Fruit fly (Drosophila melanogaster) whole organism, embryonic: ENCODE measurements around the gene CG6041.
A peak's percentile ranks its signal among the peaks of the same experiment; 100 is the strongest.

ENCODE experiments used
- Ada2b ChIP-seq: fragments of 200-800 bp; sonication (Bioruptor generic); IDR thresholded peaks from 2 replicates; pipeline ENCODE4 v1.3.6; 2022; ENCODE audit warnings: missing biosample characterization, missing genetic modification characterization
- Awh ChIP-seq: fragments of 200-800 bp; sonication (Bioruptor generic); IDR thresholded peaks from 2 replicates; pipeline ENCODE4, ENCODE4 v1.3.6; 2022; ENCODE audit warnings: missing biosample characterization, missing genetic modification characterization
- BEAF-32 ChIP-seq: fragments of 200-800 bp; sonication (Bioruptor generic); optimal IDR thresholded peaks from 3 replicates; lab custom pipeline; 2017; ENCODE audit warnings: missing biosample characterization, missing genetic modification characterization, mild to moderate bottlenecking, moderate library complexity, missing genetic modification reagents
- CG10979 ChIP-seq: fragments of 200-800 bp; sonication (Bioruptor generic); optimal IDR thresholded peaks from 2 replicates; lab custom pipeline; 2018; ENCODE audit warnings: missing biosample characterization, mild to moderate bottlenecking, missing genetic modification characterization, moderate library complexity
- CG11093 ChIP-seq: fragments of 200-800 bp; sonication (Bioruptor generic); IDR thresholded peaks from 3 replicates; pipeline ENCODE4 v1.3.6; 2022; ENCODE audit warnings: missing biosample characterization, missing genetic modification characterization
- CG12104 ChIP-seq: fragments of 200-800 bp; sonication (Bioruptor generic); optimal IDR thresholded peaks from 3 replicates; lab custom pipeline; 2016; ENCODE audit warnings: missing biosample characterization, missing genetic modification characterization
- CG12942 ChIP-seq: fragments of 200-800 bp; sonication (Bioruptor generic); optimal IDR thresholded peaks from 3 replicates; lab custom pipeline; 2016; ENCODE audit warnings: missing biosample characterization, missing genetic modification characterization
- CG14014 ChIP-seq: fragments of 200-800 bp; sonication (Bioruptor generic); IDR thresholded peaks from 2 replicates; pipeline ENCODE4 v1.3.6; 2022; ENCODE audit warnings: missing biosample characterization, missing genetic modification characterization
- CG1529 ChIP-seq: fragments of 200-800 bp; sonication (Bioruptor generic); optimal IDR thresholded peaks from 3 replicates; lab custom pipeline; 2018; ENCODE audit warnings: missing biosample characterization, missing genetic modification characterization
- CG15601 ChIP-seq: fragments of 200-800 bp; sonication (Bioruptor generic); optimal IDR thresholded peaks from 3 replicates; lab custom pipeline; 2019; ENCODE audit warnings: missing biosample characterization, mild to moderate bottlenecking, missing genetic modification characterization, moderate library complexity
- CG1602 ChIP-seq: fragments of 200-800 bp; sonication (Bioruptor generic); optimal IDR thresholded peaks from 3 replicates; lab custom pipeline; 2016; ENCODE audit warnings: missing biosample characterization, missing genetic modification characterization
- CG1792 ChIP-seq: fragments of 200-800 bp; sonication (Bioruptor generic); optimal IDR thresholded peaks from 2 replicates; lab custom pipeline; 2016; ENCODE audit warnings: missing biosample characterization, missing genetic modification characterization
- CG18262 ChIP-seq: fragments of 200-800 bp; optimal IDR thresholded peaks from 3 replicates; lab custom pipeline; 2019; ENCODE audit warnings: missing biosample characterization, mild to moderate bottlenecking, missing genetic modification characterization, moderate library complexity
- CG2678 ChIP-seq: fragments of 200-800 bp; sonication (Bioruptor generic); optimal IDR thresholded peaks from 3 replicates; lab custom pipeline; 2019; ENCODE audit warnings: missing biosample characterization, mild to moderate bottlenecking, missing genetic modification characterization, moderate library complexity
- CG33213 ChIP-seq: fragments of 200-800 bp; sonication (Bioruptor generic); optimal IDR thresholded peaks from 3 replicates; lab custom pipeline; 2016; ENCODE audit warnings: missing biosample characterization, missing genetic modification characterization
- CG3726 ChIP-seq: fragments of 200-800 bp; sonication (Bioruptor generic); IDR thresholded peaks from 3 replicates; pipeline ENCODE4, ENCODE4 v1.3.6; 2022; ENCODE audit warnings: missing biosample characterization, missing genetic modification characterization
- CG6854 ChIP-seq: fragments of 200-800 bp; sonication (Bioruptor generic); optimal IDR thresholded peaks from 3 replicates; lab custom pipeline; 2017; ENCODE audit warnings: missing biosample characterization, mild to moderate bottlenecking, missing genetic modification characterization
- CG7839 ChIP-seq: fragments of 200-800 bp; sonication (Bioruptor generic); optimal IDR thresholded peaks from 3 replicates; lab custom pipeline; 2018; ENCODE audit warnings: missing biosample characterization, mild to moderate bottlenecking, missing genetic modification characterization, moderate library complexity
- CG8281 ChIP-seq: fragments of 200-800 bp; sonication (Bioruptor generic); optimal IDR thresholded peaks from 2 replicates; lab custom pipeline; 2018; ENCODE audit warnings: missing biosample characterization, mild to moderate bottlenecking, missing genetic modification characterization, moderate library complexity
- CG9215 ChIP-seq: fragments of 200-800 bp; sonication (Bioruptor generic); IDR thresholded peaks from 2 replicates; pipeline ENCODE4 v1.3.6; 2022; ENCODE audit warnings: missing biosample characterization, missing genetic modification characterization
- CHES-1-like ChIP-seq: fragments of 200-800 bp; sonication (Bioruptor generic); optimal IDR thresholded peaks from 2 replicates; lab custom pipeline; 2016; ENCODE audit warnings: missing biosample characterization, missing genetic modification characterization
- D19A ChIP-seq: fragments of 200-800 bp; optimal IDR thresholded peaks from 3 replicates; lab custom pipeline; 2019; ENCODE audit warnings: missing biosample characterization, mild to moderate bottlenecking, missing genetic modification characterization, moderate library complexity
- Dad ChIP-seq: fragments of 200-800 bp; sonication (Bioruptor generic); optimal IDR thresholded peaks from 3 replicates; lab custom pipeline; 2016; ENCODE audit warnings: missing biosample characterization, missing genetic modification characterization
- Dp ChIP-seq: fragments of 200-800 bp; sonication (Bioruptor generic); optimal IDR thresholded peaks from 2 replicates; lab custom pipeline; 2018; ENCODE audit warnings: missing biosample characterization, mild to moderate bottlenecking, missing genetic modification characterization, moderate library complexity
- Dref ChIP-seq: fragments of 200-800 bp; sonication (Bioruptor generic); IDR thresholded peaks from 2 replicates; pipeline ENCODE4 v1.3.6; 2022; ENCODE audit warnings: missing biosample characterization, missing genetic modification characterization
- ERR ChIP-seq: fragments of 200-800 bp; sonication (Bioruptor generic); optimal IDR thresholded peaks from 2 replicates; lab custom pipeline; 2016; ENCODE audit warnings: missing biosample characterization, missing genetic modification characterization
- Hmx ChIP-seq: fragments of 200-800 bp; sonication (Bioruptor generic); optimal IDR thresholded peaks from 2 replicates; lab custom pipeline; 2016; ENCODE audit warnings: missing biosample characterization, missing genetic modification characterization
- Hr39 ChIP-seq: fragments of >200 bp; optimal IDR thresholded peaks from 2 replicates; lab custom pipeline; 2017
- MTF-1 ChIP-seq: fragments of 200-800 bp; sonication (Bioruptor generic); optimal IDR thresholded peaks from 2 replicates; lab custom pipeline; 2018; ENCODE audit warnings: missing biosample characterization, mild to moderate bottlenecking, missing genetic modification characterization, borderline replicate concordance
- Med ChIP-seq: fragments of 200-800 bp; sonication (Bioruptor generic); peaks from one replicate; lab custom pipeline; 2016; ENCODE audit warnings: missing biosample characterization, missing genetic modification characterization, mild to moderate bottlenecking, inconsistent platforms, moderate library complexity
- Mrtf ChIP-seq: fragments of 200-800 bp; sonication (Bioruptor generic); IDR thresholded peaks from 3 replicates; pipeline ENCODE4 v1.3.6; 2022; ENCODE audit warnings: missing biosample characterization, missing genetic modification characterization
- Nf-YA ChIP-seq: fragments of 200-800 bp; sonication (Bioruptor generic); IDR thresholded peaks from 2 replicates; pipeline ENCODE4 v1.3.6; 2022; ENCODE audit warnings: missing biosample characterization, missing genetic modification characterization
- ap ChIP-seq: fragments of 200-800 bp; sonication (Bioruptor generic); IDR thresholded peaks from 2 replicates; pipeline ENCODE4 v1.3.6; 2022; ENCODE audit warnings: missing biosample characterization, missing genetic modification characterization
- cas ChIP-seq: fragments of 200-800 bp; sonication (Bioruptor generic); IDR thresholded peaks from 2 replicates; pipeline ENCODE4 v1.3.6; 2022; ENCODE audit warnings: missing biosample characterization, missing genetic modification characterization
- cg ChIP-seq: fragments of 200-800 bp; sonication (Bioruptor generic); optimal IDR thresholded peaks from 3 replicates; lab custom pipeline; 2019; ENCODE audit warnings: missing biosample characterization, mild to moderate bottlenecking, missing genetic modification characterization, moderate library complexity
- corto ChIP-seq: fragments of 200-800 bp; sonication (Bioruptor generic); optimal IDR thresholded peaks from 2 replicates; lab custom pipeline; 2016; ENCODE audit warnings: missing biosample characterization, mild to moderate bottlenecking, missing genetic modification characterization, moderate library complexity
- croc ChIP-seq: fragments of 200-800 bp; sonication (Bioruptor generic); conservative IDR thresholded peaks from 3 replicates; pipeline ENCODE4 v1.3.6; 2022; ENCODE audit warnings: missing biosample characterization, missing genetic modification characterization
- dm ChIP-seq: fragments of 200-800 bp; sonication (Bioruptor generic); optimal IDR thresholded peaks from 3 replicates; lab custom pipeline; 2016; ENCODE audit warnings: missing biosample characterization, missing genetic modification characterization
- emc ChIP-seq: fragments of 200-800 bp; sonication (Bioruptor generic); optimal IDR thresholded peaks from 2 replicates; lab custom pipeline; 2016; ENCODE audit warnings: missing biosample characterization, missing genetic modification characterization
- gcm2 ChIP-seq: fragments of 200-800 bp; sonication (Bioruptor generic); optimal IDR thresholded peaks from 2 replicates; lab custom pipeline; 2016; ENCODE audit warnings: missing biosample characterization, missing genetic modification characterization
- p53 ChIP-seq: fragments of 200-800 bp; sonication (Bioruptor generic); optimal IDR thresholded peaks from 2 replicates; lab custom pipeline; 2016; ENCODE audit warnings: missing biosample characterization, missing genetic modification characterization
- pum ChIP-seq: fragments of 200-800 bp; sonication (Bioruptor generic); optimal IDR thresholded peaks from 2 replicates; lab custom pipeline; 2016; ENCODE audit warnings: missing biosample characterization, missing genetic modification characterization
- ranshi ChIP-seq: fragments of 200-800 bp; sonication (Bioruptor generic); IDR thresholded peaks from 2 replicates; pipeline ENCODE4 v1.3.6; 2022; ENCODE audit warnings: missing biosample characterization, missing genetic modification characterization
- sd ChIP-seq: fragments of 200-800 bp; sonication (Bioruptor generic); optimal IDR thresholded peaks from 3 replicates; lab custom pipeline; 2018; ENCODE audit warnings: missing biosample characterization, mild to moderate bottlenecking, missing genetic modification characterization, moderate library complexity
- so ChIP-seq: fragments of 200-800 bp; sonication (Bioruptor generic); IDR thresholded peaks from 3 replicates; pipeline ENCODE4 v1.3.6; 2022; ENCODE audit warnings: missing biosample characterization, missing genetic modification characterization
- ssp ChIP-seq: fragments of 200-800 bp; sonication (Bioruptor generic); IDR thresholded peaks from 2 replicates; pipeline ENCODE4 v1.3.6; 2022; ENCODE audit warnings: missing biosample characterization, missing genetic modification characterization
- tin ChIP-seq: fragments of 200-800 bp; sonication (Bioruptor generic); optimal IDR thresholded peaks from 3 replicates; lab custom pipeline; 2016; ENCODE audit warnings: missing biosample characterization, missing genetic modification characterization
- tio ChIP-seq: fragments of 200-800 bp; sonication (Bioruptor generic); optimal IDR thresholded peaks from 2 replicates; lab custom pipeline; 2017; ENCODE audit warnings: missing biosample characterization, missing genetic modification characterization, inconsistent platforms
- trem ChIP-seq: fragments of 200-800 bp; optimal IDR thresholded peaks from 3 replicates; lab custom pipeline; 2019; ENCODE audit warnings: missing biosample characterization, mild to moderate bottlenecking, missing genetic modification characterization, moderate library complexity
- tx ChIP-seq: fragments of 200-800 bp; sonication (Bioruptor generic); optimal IDR thresholded peaks from 2 replicates; lab custom pipeline; 2016; ENCODE audit warnings: missing biosample characterization, missing genetic modification characterization
- z ChIP-seq: fragments of 200-800 bp; sonication (Bioruptor generic); IDR thresholded peaks from 3 replicates; pipeline ENCODE4 v1.3.6; 2022; ENCODE audit warnings: missing biosample characterization, missing genetic modification characterization

Gene CG6041

dm6 chrX:5965517-5966397 is 17.8 kb downstream of the CG6041 start, which contains the start of gene Grip (continued):
- peak; percentile 30 for TF ChIP-seq CG12942 (GFP tag; lab: Kevin White, UChicago)
- no peak for TF ChIP-seq Hr39 (lab: Kevin White, UChicago)
- TF ChIP-seq Med (GFP tag; lab: Kevin White, UChicago), result peak; percentile 71
- TF ChIP-seq pum (GFP tag; lab: Kevin White, UChicago), result no peak
- no peak for TF ChIP-seq Awh (GFP tag; lab: Robert Waterston, UW)
- TF ChIP-seq CG14014 (GFP tag; lab: Robert Waterston, UW), result no peak
- peak; percentile 83 for TF ChIP-seq z
- no peak for TF ChIP-seq tx (GFP tag; lab: Kevin White, UChicago)
- TF ChIP-seq so (GFP tag; lab: Robert Waterston, UW), result no peak
- TF ChIP-seq CHES-1-like, result no peak
- TF ChIP-seq CG9215, result 0 out of 2 replicates have a peak, but pooled peaks have one; percentile 13
- peak; percentile 5 for TF ChIP-seq tio (GFP tag; lab: Kevin White, UChicago)
- no peak for TF ChIP-seq CG11093
- TF ChIP-seq sd (tag; lab: Kevin White, UChicago), result no peak
- TF ChIP-seq gcm2 (GFP tag; lab: Kevin White, UChicago), result no peak
- peak; percentile 68 for TF ChIP-seq BEAF-32 (GFP tag; lab: Kevin White, UChicago)
- no peak for TF ChIP-seq CG8281 (tag; lab: Kevin White, UChicago)
- TF ChIP-seq CG6854 (GFP tag; lab: Kevin White, UChicago), result no peak
- no peak for TF ChIP-seq CG12104 (GFP tag; lab: Kevin White, UChicago)
- TF ChIP-seq trem (tag; lab: Kevin White, UChicago), result peak; percentile 27
- peak; percentile 5; the same call in 1 of the 2 replicates for TF ChIP-seq Ada2b
- TF ChIP-seq CG1792 (GFP tag; lab: Kevin White, UChicago), result no peak
- no peak for TF ChIP-seq Hmx (GFP tag; lab: Kevin White, UChicago)
- no peak for TF ChIP-seq ssp (GFP tag; lab: Robert Waterston, UW)
- no peak for TF ChIP-seq croc (GFP tag; lab: Robert Waterston, UW)
- no peak for TF ChIP-seq dm
- peak; percentile 4 for TF ChIP-seq CG15601
- no peak for TF ChIP-seq corto (GFP tag; lab: Kevin White, UChicago)
- TF ChIP-seq Mrtf, result no peak
- peak; percentile 53 for TF ChIP-seq CG10979 (tag; lab: Kevin White, UChicago)
- TF ChIP-seq tin (GFP tag; lab: Kevin White, UChicago), result peak; percentile 5
- no peak for TF ChIP-seq cas (GFP tag; lab: Robert Waterston, UW)
- TF ChIP-seq Nf-YA (GFP tag; lab: Robert Waterston, UW), result no peak
- no peak for TF ChIP-seq emc (GFP tag; lab: Kevin White, UChicago)
- no peak for TF ChIP-seq ERR (GFP tag; lab: Kevin White, UChicago)
- no peak for TF ChIP-seq CG33213 (GFP tag; lab: Kevin White, UChicago)
- TF ChIP-seq D19A (tag; lab: Kevin White, UChicago), result peak; percentile 41
- TF ChIP-seq ranshi (GFP tag; lab: Robert Waterston, UW), result no peak
- peak; percentile 57 for TF ChIP-seq CG2678 (tag; lab: Kevin White, UChicago)
- peak; percentile 38 for TF ChIP-seq CG7839 (tag; lab: Kevin White, UChicago)
- no peak for TF ChIP-seq ap (GFP tag; lab: Robert Waterston, UW)
- peak; percentile 76 for TF ChIP-seq CG18262 (tag; lab: Kevin White, UChicago)
- TF ChIP-seq p53 (GFP tag; lab: Kevin White, UChicago), result no peak
- no peak for TF ChIP-seq CG1529 (GFP tag; lab: Kevin White, UChicago)
- TF ChIP-seq CG3726 (GFP tag; lab: Robert Waterston, UW), result no peak
- no peak for TF ChIP-seq MTF-1 (GFP tag; lab: Kevin White, UChicago)
- TF ChIP-seq CG1602, result no peak
- no peak for TF ChIP-seq Dad (GFP tag; lab: Kevin White, UChicago)
- peak; percentile 50 for TF ChIP-seq Dref (GFP tag; lab: Robert Waterston, UW)
- TF ChIP-seq cg (GFP tag; lab: Kevin White, UChicago), result no peak
- no peak for TF ChIP-seq Dp (GFP tag; lab: Kevin White, UChicago)
